Fruit fly (Drosophila melanogaster) S2 (cell line): ENCODE data around the gene Zip89B.

ENCODE experiments used
- CG8478 ChIP-seq: fragments of >200 bp; optimal IDR thresholded peaks from 2 replicates; lab custom pipeline; 2018
- CTCF ChIP-seq, 2 experiments: fragments of >200 bp; optimal IDR thresholded peaks; 2 replicates each; lab custom pipeline; 2018

- TF ChIP-seq CG8478 (lab: Kevin White, UChicago) (no peak), CTCF (optimal IDR thresholded peaks at IDR 0.05; lab: Kevin White, UChicago) (no peak)
Measured at dm6 chr3R:16334329-16334728, 28.8 kb downstream of the Zip89B start.
